Fruit fly (Drosophila melanogaster): Measurements from ENCODE around the gene CG18530.

- TF ChIP-seq CG3919 (GFP tag; optimal IDR thresholded peaks at IDR 0.05) = no peak
- TF ChIP-seq net (GFP tag; optimal IDR thresholded peaks at IDR 0.05) = no peak
- no peak for TF ChIP-seq CG31627 (GFP tag; optimal IDR thresholded peaks at IDR 0.05)
- no peak for TF ChIP-seq Blimp-1 (GFP tag; optimal IDR thresholded peaks at IDR 0.05)
- TF ChIP-seq Met (GFP tag; optimal IDR thresholded peaks at IDR 0.05) = no peak
- no peak for TF ChIP-seq Eip93F (GFP tag; optimal IDR thresholded peaks at IDR 0.05)
- no peak for TF ChIP-seq CG9139 (GFP tag; optimal IDR thresholded peaks at IDR 0.05)
- TF ChIP-seq fd59A (GFP tag; optimal IDR thresholded peaks at IDR 0.05) = no peak
- TF ChIP-seq CG6163 (GFP tag; IDR thresholded peaks at IDR 0.05) = no peak
- TF ChIP-seq Sox102F (GFP tag; optimal IDR thresholded peaks at IDR 0.05) = no peak
Measured at dm6 chr3R:12676160-12676559, 43.0 kb downstream of the CG18530 start, which contains the start of gene CG43630.
